Fruit fly (Drosophila melanogaster) Kc167 (cell line): ENCODE measurements around the gene CG14453.

Experiments
- Sin3A ChIP-seq: fragments of >200 bp; optimal IDR thresholded peaks from 2 replicates; lab custom pipeline; 2018; ENCODE audit warnings: missing external identifiers
- h ChIP-seq: fragments of >200 bp; optimal IDR thresholded peaks from 3 replicates; lab custom pipeline; 2018; ENCODE audit warnings: missing external identifiers
- insv ChIP-seq: fragments of >200 bp; optimal IDR thresholded peaks from 3 replicates; lab custom pipeline; 2018; ENCODE audit warnings: missing external identifiers
- psq ChIP-seq: fragments of >200 bp; optimal IDR thresholded peaks from 2 replicates; lab custom pipeline; 2017; ENCODE audit warnings: missing external identifiers
- ttk ChIP-seq: sonication (Bioruptor generic); optimal IDR thresholded peaks from 2 replicates; lab custom pipeline; 2017; ENCODE audit warnings: missing external identifiers

DNA sequence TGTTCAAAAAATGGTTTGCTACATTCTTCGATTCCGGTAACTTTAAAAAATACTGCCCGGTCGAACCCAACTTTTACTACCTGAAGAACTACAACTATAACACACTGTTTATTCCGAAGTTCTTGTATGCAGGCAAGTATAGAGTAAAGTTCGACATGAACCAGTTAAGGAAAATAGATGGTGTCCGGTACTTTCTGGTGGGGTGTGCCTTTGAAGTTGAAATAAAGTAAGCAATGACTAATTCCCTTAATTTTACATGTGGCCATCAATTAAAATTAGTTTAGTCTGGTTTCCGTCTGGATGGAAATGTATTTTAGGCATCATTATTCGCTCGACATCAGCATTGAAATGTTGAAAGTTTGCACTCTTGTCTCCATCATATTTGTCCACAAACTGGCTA, 47.9 kb upstream of the CG14453 start, which contains the start of gene CG33767:
- no peak for TF ChIP-seq psq (lab: Kevin White, UChicago)
- TF ChIP-seq ttk (lab: Kevin White, UChicago), result no peak
- no peak for TF ChIP-seq h (lab: Kevin White, UChicago)
- TF ChIP-seq insv (lab: Kevin White, UChicago), result no peak
- TF ChIP-seq Sin3A (lab: Kevin White, UChicago), result no peak
